Worm (Caenorhabditis elegans) whole organism, L1 larva: ENCODE results near the gene W04B5.5.

Source experiments
- C04F5.9 ChIP-seq: sonication (generic microtip); optimal IDR thresholded peaks from 2 replicates; lab custom pipeline; 2016; ENCODE audit warnings: missing genetic modification characterization, missing compliant biosample characterization
- C16A3.4 ChIP-seq: fragments of 150-350 bp; optimal IDR thresholded peaks from 2 replicates; lab custom pipeline; 2014; ENCODE audit warnings: missing biosample characterization, missing genetic modification characterization
- F16B12.6 ChIP-seq: fragments of 150-350 bp; optimal IDR thresholded peaks from 2 replicates; lab custom pipeline; 2014; ENCODE audit warnings: missing biosample characterization, missing genetic modification characterization
- Y116A8C.19 ChIP-seq: sonication (generic microtip); optimal IDR thresholded peaks from 2 replicates; lab custom pipeline; 2016; ENCODE audit warnings: missing compliant biosample characterization, missing genetic modification characterization, borderline replicate concordance
- ama-1 ChIP-seq: fragments of 150-350 bp; optimal IDR thresholded peaks from 2 replicates; lab custom pipeline; 2014
- blmp-1 ChIP-seq: fragments of 150-350 bp; optimal IDR thresholded peaks from 2 replicates; lab custom pipeline; 2014; ENCODE audit warnings: missing biosample characterization, missing genetic modification characterization
- ceh-63 ChIP-seq: fragments of 200-800 bp; sonication (Bioruptor generic); optimal IDR thresholded peaks from 2 replicates; lab custom pipeline; 2018; ENCODE audit warnings: mild to moderate bottlenecking, missing genetic modification characterization, missing compliant biosample characterization
- ceh-8 ChIP-seq: fragments of 200-800 bp; sonication (Bioruptor generic); optimal IDR thresholded peaks from 2 replicates; lab custom pipeline; 2018; ENCODE audit warnings: mild to moderate bottlenecking, missing genetic modification characterization, moderate library complexity, missing compliant biosample characterization
- ceh-88 ChIP-seq: fragments of 200-800 bp; sonication (Bioruptor generic); IDR thresholded peaks from 2 replicates; pipeline ENCODE4 v1.3.6; 2022; ENCODE audit warnings: missing genetic modification characterization, missing compliant biosample characterization
- ceh-90 ChIP-seq: sonication (generic microtip); optimal IDR thresholded peaks from 2 replicates; lab custom pipeline; 2016; ENCODE audit warnings: missing genetic modification characterization, missing compliant biosample characterization
- dpl-1 ChIP-seq, 3 experiments: fragments of 150-350 bp in 2 of 3; sonication (generic microtip) in 1 of 3; optimal IDR thresholded peaks; 2 replicates each; lab custom pipeline; 2014 to 2017; ENCODE audit warnings: missing biosample characterization in 3 of 3, missing genetic modification characterization in 3 of 3, missing genetic modification reagents in 3 of 3
- dsc-1 ChIP-seq: sonication (generic microtip); optimal IDR thresholded peaks from 2 replicates; lab custom pipeline; 2016; ENCODE audit warnings: mild to moderate bottlenecking, missing genetic modification characterization, missing compliant biosample characterization
- efl-3 ChIP-seq: fragments of 200-800 bp; sonication (Bioruptor generic); optimal IDR thresholded peaks from 2 replicates; lab custom pipeline; 2018; ENCODE audit warnings: mild to moderate bottlenecking, missing genetic modification characterization, missing compliant biosample characterization
- egl-13 ChIP-seq: sonication (generic microtip); optimal IDR thresholded peaks from 2 replicates; lab custom pipeline; 2016; ENCODE audit warnings: missing genotype, missing genetic modification reagents, missing genetic modification characterization, missing compliant biosample characterization
- egl-27 ChIP-seq, 2 experiments: fragments of 150-350 bp in 1 of 2; sonication (generic microtip); optimal IDR thresholded peaks; 3 replicates each; lab custom pipeline; 2017 to 2018; ENCODE audit warnings: missing biosample characterization in 2 of 2, missing genetic modification characterization in 2 of 2, missing genetic modification reagents in 2 of 2
- ets-5 ChIP-seq: fragments of 200-800 bp; sonication (Bioruptor generic); IDR thresholded peaks from 2 replicates; pipeline ENCODE4 v1.3.6; 2022; ENCODE audit warnings: missing genetic modification characterization, missing compliant biosample characterization
- fkh-10 ChIP-seq: sonication (generic microtip); optimal IDR thresholded peaks from 2 replicates; lab custom pipeline; 2017; ENCODE audit warnings: missing biosample characterization, missing genetic modification reagents, missing genetic modification characterization
- fkh-4 ChIP-seq: sonication (generic microtip); optimal IDR thresholded peaks from 2 replicates; lab custom pipeline; 2016; ENCODE audit warnings: missing compliant biosample characterization, missing genetic modification characterization, borderline replicate concordance
- fos-1 ChIP-seq: fragments of 150-350 bp; optimal IDR thresholded peaks from 2 replicates; lab custom pipeline; 2014; ENCODE audit warnings: missing biosample characterization, missing genetic modification characterization
- grh-1 ChIP-seq: fragments of 200-800 bp; sonication (Bioruptor generic); IDR thresholded peaks from 2 replicates; pipeline ENCODE4 v1.3.6; 2022; ENCODE audit warnings: missing genetic modification reagents, missing genetic modification characterization, missing compliant biosample characterization
- hlh-17 ChIP-seq: fragments of 200-800 bp; sonication (Bioruptor generic); optimal IDR thresholded peaks from 2 replicates; lab custom pipeline; 2018; ENCODE audit warnings: missing genetic modification characterization, mild to moderate bottlenecking, missing compliant biosample characterization, moderate library complexity, borderline replicate concordance
- irx-1 ChIP-seq: sonication (generic microtip); optimal IDR thresholded peaks from 2 replicates; lab custom pipeline; 2016; ENCODE audit warnings: missing genetic modification characterization, missing compliant biosample characterization
- jun-1 ChIP-seq: fragments of 150-350 bp; optimal IDR thresholded peaks from 2 replicates; lab custom pipeline; 2014; ENCODE audit warnings: missing biosample characterization, missing genetic modification reagents, missing genetic modification characterization
- lin-14 ChIP-seq: fragments of 200-800 bp; sonication (Bioruptor generic); optimal IDR thresholded peaks from 2 replicates; lab custom pipeline; 2018; ENCODE audit warnings: mild to moderate bottlenecking, missing genetic modification characterization, moderate library complexity, missing compliant biosample characterization
- lin-15B ChIP-seq: fragments of 150-350 bp; sonication (generic microtip); optimal IDR thresholded peaks from 3 replicates; lab custom pipeline; 2014; ENCODE audit warnings: missing biosample characterization, missing genetic modification characterization
- lin-35 ChIP-seq, 2 experiments: fragments of 150-350 bp; optimal IDR thresholded peaks; 2 replicates each; lab custom pipeline; 2014; ENCODE audit warnings: missing biosample characterization in 2 of 2, missing genetic modification characterization in 2 of 2, missing genetic modification reagents in 2 of 2
- lsy-2 ChIP-seq, 2 experiments: fragments of 150-350 bp; optimal IDR thresholded peaks; 2 replicates each; lab custom pipeline; 2014; ENCODE audit warnings: missing biosample characterization in 2 of 2, missing genetic modification characterization in 2 of 2
- mdl-1 ChIP-seq, 2 experiments: fragments of 150-350 bp; optimal IDR thresholded peaks; 2 replicates each; lab custom pipeline; 2014 to 2017; ENCODE audit warnings: missing biosample characterization in 2 of 2, missing genetic modification characterization in 2 of 2, inconsistent platforms in 1 of 2
- mef-2 ChIP-seq: fragments of 150-350 bp; optimal IDR thresholded peaks from 2 replicates; lab custom pipeline; 2014; ENCODE audit warnings: missing biosample characterization, missing genetic modification characterization
- nhr-12 ChIP-seq: sonication (generic microtip); optimal IDR thresholded peaks from 2 replicates; lab custom pipeline; 2017; ENCODE audit warnings: missing biosample characterization, missing genetic modification characterization
- nhr-19 ChIP-seq: fragments of 200-800 bp; sonication (Bioruptor generic); conservative IDR thresholded peaks from 2 replicates; pipeline ENCODE4 v1.3.6; 2022; ENCODE audit warnings: missing genetic modification characterization, missing compliant biosample characterization
- nhr-20 ChIP-seq: sonication (generic microtip); optimal IDR thresholded peaks from 2 replicates; lab custom pipeline; 2016; ENCODE audit warnings: mild to moderate bottlenecking, missing genetic modification characterization, missing compliant biosample characterization
- nhr-237 ChIP-seq: fragments of 150-350 bp; optimal IDR thresholded peaks from 2 replicates; lab custom pipeline; 2014; ENCODE audit warnings: missing biosample characterization, missing genetic modification characterization
- nhr-76 ChIP-seq: sonication (generic microtip); optimal IDR thresholded peaks from 2 replicates; lab custom pipeline; 2017; ENCODE audit warnings: missing biosample characterization, missing genetic modification characterization
- nhr-77 ChIP-seq: fragments of 150-350 bp; optimal IDR thresholded peaks from 2 replicates; lab custom pipeline; 2014; ENCODE audit warnings: missing biosample characterization, missing genetic modification characterization
- nhr-90 ChIP-seq: sonication (generic microtip); optimal IDR thresholded peaks from 2 replicates; lab custom pipeline; 2016; ENCODE audit warnings: mild to moderate bottlenecking, missing genetic modification characterization, missing compliant biosample characterization; ENCODE audit not compliant: poor library complexity
- pag-3 ChIP-seq: sonication (generic microtip); optimal IDR thresholded peaks from 2 replicates; lab custom pipeline; 2017; ENCODE audit warnings: missing genetic modification characterization, mild to moderate bottlenecking, missing compliant biosample characterization, antibody characterized with exemption, borderline replicate concordance; ENCODE audit not compliant: insufficient read depth
- pax-3 ChIP-seq: fragments of 200-800 bp; sonication (Bioruptor generic); optimal IDR thresholded peaks from 2 replicates; lab custom pipeline; 2018; ENCODE audit warnings: mild to moderate bottlenecking, missing genetic modification characterization, moderate library complexity, missing compliant biosample characterization
- pqm-1 ChIP-seq: sonication (generic microtip); optimal IDR thresholded peaks from 3 replicates; lab custom pipeline; 2017; ENCODE audit warnings: missing biosample characterization, missing genetic modification characterization
- rnt-1 ChIP-seq: sonication (generic microtip); optimal IDR thresholded peaks from 2 replicates; lab custom pipeline; 2016; ENCODE audit warnings: mild to moderate bottlenecking, missing genetic modification characterization, moderate library complexity, missing compliant biosample characterization
- snu-23 ChIP-seq: sonication (generic microtip); optimal IDR thresholded peaks from 2 replicates; lab custom pipeline; 2016; ENCODE audit warnings: missing genetic modification characterization, missing compliant biosample characterization
- sox-4 ChIP-seq: sonication (generic microtip); optimal IDR thresholded peaks from 2 replicates; lab custom pipeline; 2016; ENCODE audit warnings: missing genetic modification characterization, missing compliant biosample characterization
- sup-37 ChIP-seq: fragments of 200-800 bp; sonication (Bioruptor generic); optimal IDR thresholded peaks from 2 replicates; lab custom pipeline; 2018; ENCODE audit warnings: mild to moderate bottlenecking, missing genetic modification characterization, missing compliant biosample characterization
- swsn-7 ChIP-seq: sonication (generic microtip); optimal IDR thresholded peaks from 2 replicates; lab custom pipeline; 2016; ENCODE audit warnings: missing genetic modification characterization, missing compliant biosample characterization
- tbx-2 ChIP-seq: sonication (generic microtip); optimal IDR thresholded peaks from 2 replicates; lab custom pipeline; 2016; ENCODE audit warnings: missing genetic modification characterization, missing compliant biosample characterization
- tlp-1 ChIP-seq: fragments of 150-350 bp; optimal IDR thresholded peaks from 2 replicates; lab custom pipeline; 2014; ENCODE audit warnings: missing biosample characterization, missing genetic modification characterization
- unc-62 ChIP-seq: fragments of 150-350 bp; optimal IDR thresholded peaks from 2 replicates; lab custom pipeline; 2014; ENCODE audit warnings: missing biosample characterization, missing genetic modification reagents, missing genetic modification characterization
- unc-86 ChIP-seq: sonication (generic microtip); optimal IDR thresholded peaks from 2 replicates; lab custom pipeline; 2016; ENCODE audit warnings: missing genetic modification characterization, missing compliant biosample characterization
- unc-98 ChIP-seq: fragments of 200-800 bp; sonication (Bioruptor generic); IDR thresholded peaks from 2 replicates; pipeline ENCODE4 v1.3.6; 2022; ENCODE audit warnings: missing genetic modification characterization, missing compliant biosample characterization
- zag-1 ChIP-seq: fragments of 150-350 bp; optimal IDR thresholded peaks from 2 replicates; lab custom pipeline; 2014; ENCODE audit warnings: missing biosample characterization, missing genetic modification characterization
- ztf-11 ChIP-seq, 2 experiments: sonication (generic microtip); optimal IDR thresholded peaks; 2 replicates each; lab custom pipeline; 2016 to 2017; ENCODE audit warnings: missing genetic modification characterization in 2 of 2, missing biosample characterization in 1 of 2, missing compliant biosample characterization in 1 of 2
- ztf-4 ChIP-seq: fragments of 150-350 bp; optimal IDR thresholded peaks from 2 replicates; lab custom pipeline; 2014; ENCODE audit warnings: missing biosample characterization, missing genetic modification characterization

W04B5.5 gene

ce11 chrIII:2418159-2418658 lies at the start of gene W04B5.5, which contains the start of gene W04B5.3:
W04B5.5 (minus strand) TSS chrIII:2418209.
W04B5.3 (plus strand) TSS chrIII:2418514.
- TF ChIP-seq grh-1 (GFP tag; lab: Robert Waterston, UW) (0 out of 2 replicates have a peak, but pooled peaks have one; percentile 20), egl-13 (tag; lab: Kevin White, UChicago) (no peak), mdl-1 (tag; optimal IDR thresholded peaks at IDR 0.05; lab: Kevin White, UChicago) (peak in 1 of 2 experiments; percentile 75), lin-15B (peak; percentile 11), ceh-8 (GFP tag; lab: Kevin White, UChicago) (peak; percentile 39), ets-5 (no peak), nhr-77 (tag; lab: Kevin White, UChicago) (peak; percentile 25), pqm-1 (tag; lab: Kevin White, UChicago) (no peak), hlh-17 (GFP tag; lab: Kevin White, UChicago) (no peak), egl-27 (tag; optimal IDR thresholded peaks at IDR 0.05; lab: Kevin White, UChicago) (no peak), C16A3.4 (tag; lab: Kevin White, UChicago) (peak; percentile 30), irx-1 (tag; lab: Kevin White, UChicago) (peak; percentile 54), swsn-7 (tag; lab: Kevin White, UChicago) (peak; percentile 45), C04F5.9 (tag; lab: Kevin White, UChicago) (no peak), lsy-2 (tag; optimal IDR thresholded peaks at IDR 0.05; lab: Kevin White, UChicago) (peak; percentile 79 to 86), tbx-2 (tag; lab: Kevin White, UChicago) (peak; percentile 74), rnt-1 (tag; lab: Kevin White, UChicago) (no peak), dsc-1 (tag; lab: Kevin White, UChicago) (peak; percentile 53), nhr-237 (tag; lab: Kevin White, UChicago) (no peak), mef-2 (no peak), dpl-1 (GFP tag; optimal IDR thresholded peaks at IDR 0.05; lab: Kevin White, UChicago) (peak; percentile 95 to 97 (median 97)), pax-3 (tag; lab: Kevin White, UChicago) (no peak), jun-1 (peak; percentile 21), zag-1 (no peak), tlp-1 (tag; lab: Kevin White, UChicago) (no peak), unc-86 (tag; lab: Kevin White, UChicago) (peak; percentile 52), ztf-11 (tag; optimal IDR thresholded peaks at IDR 0.05; lab: Kevin White, UChicago) (peak in 1 of 2 experiments; percentile 7), nhr-76 (tag; lab: Kevin White, UChicago) (no peak), nhr-90 (tag; lab: Kevin White, UChicago) (peak; percentile 66), snu-23 (GFP tag; lab: Kevin White, UChicago) (peak; percentile 76), sox-4 (no peak), fkh-4 (no peak), ceh-63 (no peak), unc-62 (GFP tag; lab: Kevin White, UChicago) (no peak), sup-37 (GFP tag; lab: Kevin White, UChicago) (no peak), fkh-10 (GFP tag; lab: Kevin White, UChicago) (no peak), blmp-1 (tag; lab: Kevin White, UChicago) (peak; percentile 31), lin-35 (GFP tag; optimal IDR thresholded peaks at IDR 0.05; lab: Kevin White, UChicago) (peak; percentile 98), Y116A8C.19 (tag; lab: Kevin White, UChicago) (no peak), nhr-19 (GFP tag; lab: Robert Waterston, UW) (peak; percentile 63), ztf-4 (tag; lab: Kevin White, UChicago) (no peak), nhr-20 (tag; lab: Kevin White, UChicago) (peak; percentile 56), ceh-88 (GFP tag; lab: Robert Waterston, UW) (0 out of 2 replicates have a peak, but pooled peaks have one; percentile 32), pag-3 (no peak), ceh-90 (tag; lab: Kevin White, UChicago) (peak; percentile 16), fos-1 (peak; percentile 17), nhr-12 (tag; lab: Kevin White, UChicago) (no peak), ama-1 (lab: Kevin White, UChicago) (no peak), F16B12.6 (tag; lab: Kevin White, UChicago) (peak; percentile 98), efl-3 (GFP tag; lab: Kevin White, UChicago) (no peak), lin-14 (GFP tag; lab: Kevin White, UChicago) (peak; percentile 48), unc-98 (GFP tag; lab: Robert Waterston, UW) (0 out of 2 replicates have a peak, but pooled peaks have one; percentile 22)
